Worm (Caenorhabditis elegans) whole organism, L4/young adult: ENCODE results near the gene Y53F4B.24.

ENCODE experiments used
- W03F9.2 ChIP-seq: fragments of 150-350 bp; optimal IDR thresholded peaks from 2 replicates; lab custom pipeline; 2014; ENCODE audit warnings: missing biosample characterization, missing genetic modification characterization
- dao-5 ChIP-seq: sonication (generic microtip); optimal IDR thresholded peaks from 2 replicates; lab custom pipeline; 2016; ENCODE audit warnings: missing genotype, missing genetic modification characterization, moderate library complexity, missing compliant biosample characterization
- him-1 ChIP-seq: sonication (generic microtip); optimal IDR thresholded peaks from 2 replicates; lab custom pipeline; 2016; ENCODE audit warnings: missing genotype, missing genetic modification reagents, missing genetic modification characterization, missing compliant biosample characterization

DNA sequence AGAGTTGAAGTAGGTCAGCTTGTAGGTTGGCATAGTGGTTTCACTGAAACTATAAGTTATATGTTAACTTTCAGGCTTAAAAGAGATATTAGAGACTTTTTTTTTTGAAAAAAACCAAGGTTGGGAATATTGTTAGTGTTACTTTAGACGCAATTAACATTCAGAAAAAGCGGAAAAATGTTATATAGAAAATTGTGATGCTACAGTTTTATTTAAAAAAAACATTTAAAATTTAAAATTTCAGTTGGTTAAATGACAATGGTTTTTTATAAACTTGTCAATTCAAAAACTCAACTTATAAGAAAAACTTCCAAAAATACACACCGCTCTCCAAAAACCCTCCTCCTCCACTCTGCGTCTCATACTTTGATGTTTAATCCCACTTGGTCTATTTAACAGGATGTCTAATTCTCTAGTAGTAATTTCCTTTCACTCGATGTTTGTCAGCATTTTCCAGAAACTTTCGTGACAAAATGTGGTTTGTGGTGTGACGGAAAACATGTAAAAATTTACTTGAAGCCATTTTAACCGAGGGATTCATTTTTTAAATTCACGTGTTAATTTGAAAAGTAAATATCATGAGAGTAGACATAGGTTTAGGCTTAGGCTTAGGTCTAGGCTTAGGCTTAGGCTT, 40.8 kb upstream of the Y53F4B.24 start, which contains the start of gene gst-31:
- TF ChIP-seq W03F9.2 (tag; lab: Kevin White, UChicago), result no peak
- TF ChIP-seq dao-5 (tag; lab: Kevin White, UChicago), result no peak
- TF ChIP-seq him-1, result no peak
